Worm (Caenorhabditis elegans) whole organism, L4/young adult: ENCODE results near the gene C03H5.3.

ENCODE experiments used
- W03F9.2 ChIP-seq: fragments of 150-350 bp; optimal IDR thresholded peaks from 2 replicates; lab custom pipeline; 2014; ENCODE audit warnings: missing biosample characterization, missing genetic modification characterization
- dao-5 ChIP-seq: sonication (generic microtip); optimal IDR thresholded peaks from 2 replicates; lab custom pipeline; 2016; ENCODE audit warnings: missing genotype, missing genetic modification characterization, moderate library complexity, missing compliant biosample characterization
- him-1 ChIP-seq: sonication (generic microtip); optimal IDR thresholded peaks from 2 replicates; lab custom pipeline; 2016; ENCODE audit warnings: missing genotype, missing genetic modification reagents, missing genetic modification characterization, missing compliant biosample characterization

Gene C03H5.3

DNA sequence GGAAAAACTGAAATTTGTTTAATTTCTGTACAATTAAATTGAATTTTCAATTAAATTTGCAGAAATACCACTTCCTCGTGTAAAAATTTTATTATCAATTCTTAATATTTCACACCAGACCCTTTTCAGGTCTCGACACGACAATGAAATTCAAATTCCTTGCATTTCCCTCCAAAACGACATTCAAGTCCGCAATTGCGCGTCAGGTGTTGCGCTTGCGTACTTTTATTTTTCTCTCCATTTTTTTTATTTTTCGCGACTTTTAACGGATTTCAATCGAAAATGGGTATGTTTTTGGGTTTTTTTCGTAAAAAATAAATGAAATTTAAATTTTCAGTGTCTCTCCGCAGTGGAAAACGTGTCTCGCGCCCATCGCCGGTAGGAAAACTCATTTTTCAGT, at the start of gene C03H5.3:
C03H5.3 (plus strand) TSS at position 132 of the 400 bp plus-strand sequence.
- TF ChIP-seq him-1 (tag; lab: Kevin White, UChicago) (no peak), dao-5 (tag; lab: Kevin White, UChicago) (no peak), W03F9.2 (tag; lab: Kevin White, UChicago) (no peak)

DNA sequence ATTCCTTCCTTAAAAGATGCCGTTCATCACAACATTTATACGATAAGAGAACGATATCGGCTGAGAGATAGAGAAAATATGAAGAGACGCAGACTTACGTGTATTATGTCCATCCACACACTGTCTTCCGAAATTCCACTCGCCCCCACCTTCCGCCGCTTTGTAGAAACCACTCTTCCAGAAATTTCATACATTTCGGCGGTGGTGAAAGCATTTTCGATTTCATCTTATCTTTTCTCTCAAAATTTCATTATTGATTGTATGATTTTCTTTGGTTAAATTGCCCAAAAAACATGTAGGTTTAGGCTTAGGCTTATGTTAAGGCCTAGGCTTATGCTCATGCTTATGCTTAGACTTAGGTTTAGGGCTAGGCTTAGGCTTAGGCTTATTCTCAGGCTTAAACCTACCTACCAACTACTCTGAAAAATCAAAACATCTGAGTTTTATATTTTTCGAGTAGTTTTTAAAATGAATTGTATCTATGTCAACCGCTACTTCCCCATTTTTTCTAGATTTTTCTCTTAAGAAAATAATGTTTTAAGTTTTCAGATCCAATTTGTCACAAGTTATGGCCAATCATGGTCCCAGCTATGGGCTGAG, 48.6 kb upstream of the C03H5.3 start, which contains the start of gene cpn-2:
cpn-2 (plus strand) TSS at position 550 of the 600 bp plus-strand sequence.
- TF ChIP-seq W03F9.2 (tag; lab: Kevin White, UChicago): no peak
- no peak for TF ChIP-seq him-1 (tag; lab: Kevin White, UChicago)
- no peak for TF ChIP-seq dao-5 (tag; lab: Kevin White, UChicago)

DNA sequence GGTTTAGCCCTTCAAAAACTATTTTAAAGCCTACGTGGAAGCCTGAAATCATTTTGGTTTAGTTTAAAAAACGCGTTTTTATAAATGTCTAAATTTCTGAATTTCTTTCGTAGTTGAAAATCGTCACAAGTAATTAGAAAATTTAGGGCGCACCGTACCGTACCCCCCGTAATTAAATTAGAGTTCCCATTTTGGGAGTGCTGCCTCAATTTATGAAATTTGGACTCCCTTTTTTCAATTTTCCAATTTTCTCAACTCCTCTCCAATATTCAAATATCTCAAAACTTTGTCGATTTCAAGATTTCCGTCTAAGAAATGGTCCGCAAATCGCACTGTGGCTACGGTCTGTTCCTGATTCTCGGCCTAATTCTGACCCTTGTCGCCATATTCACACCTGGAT, 45.7 kb upstream of the C03H5.3 start, which contains the start of gene clc-31:
clc-31 (plus strand) TSS at position 301 of the 400 bp plus-strand sequence.
- TF ChIP-seq him-1 (tag; lab: Kevin White, UChicago) (no peak), dao-5 (tag; lab: Kevin White, UChicago) (no peak), W03F9.2 (tag; lab: Kevin White, UChicago) (no peak)

DNA sequence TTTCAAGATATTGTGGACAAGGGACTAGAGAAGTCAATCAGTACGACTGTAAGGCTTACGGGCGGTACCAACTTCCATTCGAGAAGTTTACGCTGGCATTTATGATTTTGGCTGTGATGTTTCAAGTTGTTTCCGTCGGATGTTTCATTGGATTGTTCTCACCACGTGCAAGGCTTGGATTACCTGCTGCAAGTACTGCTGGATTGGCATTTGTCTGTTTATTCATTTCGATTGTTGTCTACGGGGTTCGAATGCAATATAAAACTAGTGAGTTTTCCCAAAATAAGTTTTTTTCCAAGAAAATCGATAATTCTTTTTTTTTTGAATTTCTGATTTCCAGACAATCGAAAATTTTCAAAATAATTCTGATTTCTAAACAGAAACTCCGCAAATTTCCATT, 45.2 kb upstream of the C03H5.3 start:
- TF ChIP-seq dao-5 (tag; lab: Kevin White, UChicago): no peak
- TF ChIP-seq him-1 (tag; lab: Kevin White, UChicago): no peak
- no peak for TF ChIP-seq W03F9.2 (tag; lab: Kevin White, UChicago)

DNA sequence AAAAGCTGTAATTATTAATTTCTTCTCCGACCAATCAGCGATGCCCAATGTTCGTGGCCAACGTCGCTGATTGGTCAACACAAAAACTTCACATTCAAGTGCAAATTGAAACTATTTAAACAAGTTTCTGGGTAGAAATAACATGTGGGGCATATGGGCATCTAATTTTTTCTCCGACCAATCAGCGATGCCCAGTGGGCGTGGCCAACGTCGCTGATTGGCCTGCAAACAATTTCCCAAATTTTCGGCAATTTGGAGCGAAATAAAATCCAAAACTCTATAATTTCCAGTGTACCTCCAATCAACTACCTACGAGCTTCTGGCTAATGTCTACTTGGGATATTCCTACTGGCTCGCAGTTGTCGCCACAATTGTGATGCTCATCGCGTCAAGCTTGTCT, 44.6 kb upstream of the C03H5.3 start:
- no peak for TF ChIP-seq W03F9.2 (tag; lab: Kevin White, UChicago)
- no peak for TF ChIP-seq dao-5 (tag; lab: Kevin White, UChicago)
- no peak for TF ChIP-seq him-1 (tag; lab: Kevin White, UChicago)

DNA sequence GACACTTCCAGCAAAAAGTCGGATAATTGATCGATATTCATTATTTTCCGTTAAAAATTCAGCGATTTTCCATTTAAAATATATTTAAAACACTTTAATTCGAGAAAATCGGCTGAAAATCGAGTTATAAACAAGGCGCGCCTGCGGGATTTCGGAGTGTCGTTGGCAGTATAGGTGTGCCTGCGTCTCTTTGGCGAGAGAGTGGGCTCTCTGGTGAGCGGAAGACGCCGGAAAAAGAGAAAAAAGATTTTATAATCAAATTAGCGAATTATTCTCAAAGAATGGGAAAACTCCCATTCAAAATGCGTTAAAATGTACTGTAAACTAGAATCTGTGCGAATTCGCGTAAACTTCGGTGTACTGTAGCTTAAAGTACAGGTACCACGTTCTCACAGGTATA, 38.2 kb upstream of the C03H5.3 start, which contains the start of gene D1069.3:
D1069.3 (minus strand) TSS at position 158 of the 400 bp plus-strand sequence.
- TF ChIP-seq dao-5 (tag; lab: Kevin White, UChicago) (no peak), W03F9.2 (tag; lab: Kevin White, UChicago) (no peak), him-1 (tag; lab: Kevin White, UChicago) (no peak)

DNA sequence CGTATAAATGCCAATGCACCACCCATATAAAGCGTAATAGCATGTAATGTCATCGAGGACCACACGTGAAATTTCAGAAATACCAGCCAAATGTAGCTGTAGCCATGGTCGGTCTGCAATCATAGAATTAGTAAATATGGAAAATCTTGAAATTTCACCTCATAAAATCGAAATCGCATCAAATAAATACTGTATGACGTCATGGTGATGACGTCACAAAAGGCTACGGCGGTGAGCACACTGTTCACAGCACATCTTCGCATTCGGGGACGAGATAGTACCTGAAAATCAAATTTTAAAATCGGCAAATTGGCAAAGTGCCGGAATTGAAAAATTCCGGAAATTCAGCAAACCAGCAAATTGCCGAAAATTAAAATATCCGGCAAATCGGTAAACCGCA, 36.1 kb upstream of the C03H5.3 start:
- TF ChIP-seq him-1 (tag; lab: Kevin White, UChicago): no peak
- no peak for TF ChIP-seq W03F9.2 (tag; lab: Kevin White, UChicago)
- TF ChIP-seq dao-5 (tag; lab: Kevin White, UChicago): no peak

DNA sequence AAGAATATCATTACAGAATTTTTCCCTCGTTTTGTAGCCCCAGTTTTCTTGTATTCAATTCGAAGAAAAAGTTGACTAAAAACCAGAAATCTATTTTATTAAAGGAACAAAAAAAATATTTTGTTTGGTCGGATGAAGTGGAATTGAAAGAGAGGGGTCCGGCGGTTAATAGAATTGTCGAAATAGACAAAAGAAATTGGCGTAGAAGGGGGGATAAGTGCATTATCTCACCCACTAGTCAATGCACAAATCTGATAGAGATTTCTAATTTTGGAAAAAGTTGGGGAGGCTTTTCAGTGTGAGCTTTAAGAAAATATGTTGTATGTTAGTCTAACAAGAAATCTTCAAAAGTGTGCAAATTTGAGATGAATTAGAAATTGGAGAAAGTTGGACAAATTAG, 31.4 kb upstream of the C03H5.3 start:
- TF ChIP-seq dao-5 (tag; lab: Kevin White, UChicago) (no peak), him-1 (tag; lab: Kevin White, UChicago) (no peak), W03F9.2 (tag; lab: Kevin White, UChicago) (no peak)

DNA sequence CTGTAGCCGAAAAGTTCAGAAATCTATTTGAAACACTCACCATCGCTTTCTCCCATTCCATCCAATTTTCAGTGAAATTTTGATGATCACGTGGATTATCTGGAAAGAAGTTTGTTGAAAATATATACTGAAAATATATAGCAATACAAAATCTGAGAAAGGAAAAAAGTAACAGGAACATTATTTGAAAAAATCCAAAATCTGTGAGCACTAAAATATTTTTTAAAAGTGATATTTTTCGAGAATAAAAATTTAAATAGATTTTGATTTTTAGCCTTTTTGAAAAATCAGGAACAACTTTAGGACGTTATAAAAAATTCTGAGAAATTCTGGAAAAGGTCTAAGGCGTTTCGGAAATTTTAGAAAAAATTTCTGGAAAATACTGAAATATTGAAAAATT, 28.9 kb upstream of the C03H5.3 start, which contains the start of gene dmsr-4:
dmsr-4 (minus strand) TSS at position 101 of the 400 bp plus-strand sequence.
- TF ChIP-seq him-1 (tag; lab: Kevin White, UChicago) (no peak), dao-5 (tag; lab: Kevin White, UChicago) (no peak), W03F9.2 (tag; lab: Kevin White, UChicago) (no peak)

DNA sequence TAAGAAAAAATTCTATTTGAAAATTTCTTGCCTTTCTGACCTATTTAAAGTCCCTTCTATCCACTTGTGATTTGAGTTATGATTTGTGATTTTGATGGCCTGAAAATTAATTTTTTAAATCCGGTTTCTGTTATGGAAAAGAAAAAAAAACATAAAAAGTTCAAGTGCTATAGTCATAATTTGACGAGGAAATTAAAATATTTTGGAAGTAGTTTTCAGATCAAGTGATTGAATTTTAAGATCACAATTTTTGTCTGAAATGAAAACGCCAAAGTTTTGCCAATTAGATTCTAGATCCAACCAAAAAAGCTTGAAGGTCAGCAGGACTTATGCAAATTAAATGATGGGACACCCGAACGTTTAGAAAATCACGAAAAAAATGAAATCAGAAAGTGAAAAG, 18.4 kb upstream of the C03H5.3 start, which contains the start of gene ptr-3:
ptr-3 (minus strand) TSS at position 101 of the 400 bp plus-strand sequence.
- TF ChIP-seq W03F9.2 (tag; lab: Kevin White, UChicago) (no peak), dao-5 (tag; lab: Kevin White, UChicago) (no peak), him-1 (tag; lab: Kevin White, UChicago) (no peak)

DNA sequence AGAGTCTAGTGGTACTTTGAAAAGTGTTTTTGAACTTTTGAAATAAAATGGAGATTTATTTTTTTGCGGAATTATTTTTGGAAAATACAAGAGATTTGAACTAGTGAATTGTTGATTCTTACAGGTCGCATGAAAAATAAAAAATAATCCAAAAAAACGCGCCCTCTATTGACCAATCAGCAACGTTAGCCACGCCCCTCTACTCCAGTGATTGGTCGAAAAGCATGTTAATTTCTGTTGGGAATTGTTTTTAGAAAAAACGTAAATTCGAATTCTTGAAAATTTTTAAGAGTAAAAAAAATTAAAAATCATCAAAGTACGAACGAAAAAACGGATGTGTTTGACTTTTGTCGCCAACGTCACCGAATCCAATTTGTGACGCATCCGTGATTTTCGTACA, 15.5 kb upstream of the C03H5.3 start:
- no peak for TF ChIP-seq W03F9.2 (tag; lab: Kevin White, UChicago)
- TF ChIP-seq dao-5 (tag; lab: Kevin White, UChicago): no peak
- no peak for TF ChIP-seq him-1 (tag; lab: Kevin White, UChicago)

DNA sequence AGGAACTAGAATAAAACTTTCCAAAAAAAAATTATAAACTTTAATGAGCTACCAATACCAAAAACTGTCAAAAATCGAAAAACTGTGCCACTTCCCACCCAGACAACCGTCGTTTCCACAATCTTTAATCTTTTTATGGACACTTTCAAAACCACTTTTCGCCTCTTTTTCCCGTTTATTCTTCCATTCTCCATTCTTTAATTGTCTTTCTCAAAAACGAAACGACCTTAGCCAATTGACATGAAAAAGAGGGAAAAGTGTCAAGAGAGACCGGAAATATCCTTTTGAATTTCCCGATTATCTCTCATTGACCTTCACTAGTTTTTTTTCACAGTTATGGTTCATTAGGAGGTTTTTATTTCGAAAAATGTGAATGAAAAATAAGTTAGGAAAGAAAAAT, 14.3 kb upstream of the C03H5.3 start:
- TF ChIP-seq dao-5 (tag; lab: Kevin White, UChicago): no peak
- no peak for TF ChIP-seq him-1 (tag; lab: Kevin White, UChicago)
- no peak for TF ChIP-seq W03F9.2 (tag; lab: Kevin White, UChicago)

DNA sequence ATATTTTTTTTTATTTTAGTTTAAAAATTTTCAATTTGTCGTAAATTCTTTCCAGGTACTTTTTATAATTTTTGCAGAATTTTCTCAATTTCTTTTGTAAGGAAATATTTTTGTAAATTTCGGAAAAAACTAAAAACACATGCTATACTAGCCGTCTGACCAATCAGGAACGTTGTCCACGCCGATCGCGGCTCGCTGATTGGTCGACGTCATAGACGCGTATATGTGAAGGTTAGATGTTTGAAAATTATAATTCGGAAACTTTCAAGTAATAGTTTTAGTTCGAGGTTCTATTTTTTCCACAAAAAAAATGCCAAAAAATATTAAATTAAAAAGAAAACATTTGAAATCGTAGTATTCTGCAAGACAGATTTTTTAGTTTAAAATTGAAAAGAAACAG, 13.7 kb upstream of the C03H5.3 start:
- TF ChIP-seq dao-5 (tag; lab: Kevin White, UChicago): no peak
- no peak for TF ChIP-seq W03F9.2 (tag; lab: Kevin White, UChicago)
- TF ChIP-seq him-1 (tag; lab: Kevin White, UChicago): no peak

DNA sequence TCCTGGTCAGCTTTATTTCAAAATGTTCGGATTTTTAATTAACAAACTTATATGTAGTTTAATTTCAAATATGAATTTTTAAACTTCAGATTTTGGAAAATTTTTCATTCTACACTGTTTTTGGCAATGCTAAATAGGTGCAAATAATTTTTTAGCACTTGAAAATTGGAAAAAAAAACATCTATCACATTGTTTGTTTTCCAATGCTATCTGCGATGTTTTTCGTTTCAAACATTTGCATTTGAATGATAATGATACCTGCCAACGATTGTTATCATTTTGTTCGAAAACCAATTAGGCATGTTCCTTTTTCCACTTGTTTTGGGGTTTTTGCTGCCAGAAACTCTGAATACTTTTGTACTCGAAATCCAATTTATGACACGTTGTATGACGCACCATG, 10.9 kb upstream of the C03H5.3 start, which contains the start of gene C03H5.4:
C03H5.4 (plus strand) TSS at position 301 of the 400 bp plus-strand sequence.
- TF ChIP-seq W03F9.2 (tag; lab: Kevin White, UChicago) (no peak), dao-5 (tag; lab: Kevin White, UChicago) (no peak), him-1 (tag; lab: Kevin White, UChicago) (no peak)
